Worm (Caenorhabditis elegans) whole organism, L4/young adult: Measurements from ENCODE around the gene spcs-3.

Source experiments
- W03F9.2 ChIP-seq: fragments of 150-350 bp; optimal IDR thresholded peaks from 2 replicates; lab custom pipeline; 2014; ENCODE audit warnings: missing biosample characterization, missing genetic modification characterization
- him-1 ChIP-seq: sonication (generic microtip); optimal IDR thresholded peaks from 2 replicates; lab custom pipeline; 2016; ENCODE audit warnings: missing genotype, missing genetic modification reagents, missing genetic modification characterization, missing compliant biosample characterization

ce11 chrIII:8033534-8033933 is 11.3 kb upstream of the spcs-3 start, which contains the start of gene F44B9.10:
- TF ChIP-seq him-1 (tag; lab: Kevin White, UChicago) (no peak), W03F9.2 (tag; lab: Kevin White, UChicago) (no peak)
